Fruit fly (Drosophila melanogaster): ENCODE measurements around the gene beta-PheRS.

Gene beta-PheRS

DNA sequence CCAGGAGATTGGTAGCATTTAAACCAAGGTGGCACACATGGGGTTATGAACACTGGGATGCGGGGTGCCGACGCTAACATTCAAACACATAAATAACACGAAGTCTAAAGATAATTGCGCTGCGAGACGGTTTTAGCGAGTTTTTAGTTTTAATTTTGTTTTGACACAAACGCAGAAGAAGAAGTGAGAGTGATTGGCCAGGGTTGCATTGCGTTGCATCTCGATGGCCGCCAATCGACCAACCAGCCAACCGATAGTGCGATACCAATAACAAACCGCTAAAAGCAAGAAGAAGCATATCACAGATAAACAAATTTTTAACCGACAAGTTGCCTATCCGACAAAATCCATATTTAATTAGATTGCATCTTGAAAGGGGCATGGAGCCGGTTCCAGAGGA, 25.7 kb downstream of the beta-PheRS start, which contains the start of the genes Spps and CG13609 (continued):
- TF ChIP-seq CG14441 (GFP tag; IDR thresholded peaks at IDR 0.05) (0 out of 2 replicates have a peak, but pooled peaks have one; percentile 5), chinmo (GFP tag; IDR thresholded peaks at IDR 0.05; ENCODE audit: partially characterized antibody) (peak; percentile 100), fd3F (GFP tag; optimal IDR thresholded peaks at IDR 0.05) (no peak), CG10979 (tag; optimal IDR thresholded peaks at IDR 0.05) (no peak), CG1529 (GFP tag; optimal IDR thresholded peaks at IDR 0.05) (no peak), Lim3 (GFP tag; IDR thresholded peaks at IDR 0.05) (no peak), Atf-2 (GFP tag; optimal IDR thresholded peaks at IDR 0.05) (no peak), CG11085 (GFP tag; IDR thresholded peaks at IDR 0.05) (no peak), lmd (GFP tag; IDR thresholded peaks at IDR 0.05) (no peak), Dek (tag; optimal IDR thresholded peaks at IDR 0.05) (no peak), repo (GFP tag; optimal IDR thresholded peaks at IDR 0.05) (no peak), CG6175 (GFP tag; IDR thresholded peaks at IDR 0.05) (no peak), fd102C (GFP tag; optimal IDR thresholded peaks at IDR 0.05) (no peak), otp (GFP tag; IDR thresholded peaks at IDR 0.05) (no peak), Hsf (GFP tag; optimal IDR thresholded peaks at IDR 0.05) (no peak), CG34224 (GFP tag; IDR thresholded peaks at IDR 0.05; ENCODE audit: partially characterized antibody) (peak; percentile 99), tgo (GFP tag; IDR thresholded peaks at IDR 0.05) (no peak), salm (tag; optimal IDR thresholded peaks at IDR 0.05) (no peak), CG18476 (GFP tag; optimal IDR thresholded peaks at IDR 0.05) (no peak), Gsc (GFP tag; IDR thresholded peaks at IDR 0.05) (no peak), Six4 (GFP tag; optimal IDR thresholded peaks at IDR 0.05) (no peak), trh (GFP tag; optimal IDR thresholded peaks at IDR 0.05) (no peak), maf-S (GFP tag; optimal IDR thresholded peaks at IDR 0.05) (no peak), chm (GFP tag; IDR thresholded peaks at IDR 0.05) (no peak), slbo (GFP tag; IDR thresholded peaks at IDR 0.05) (peak; percentile 42; the same call in 1 of the 2 replicates), CG7372 (GFP tag; IDR thresholded peaks at IDR 0.05) (no peak), Hey (tag; optimal IDR thresholded peaks at IDR 0.05) (no peak), sima (GFP tag; optimal IDR thresholded peaks at IDR 0.05) (no peak), eyg (GFP tag; optimal IDR thresholded peaks at IDR 0.05) (no peak), da (GFP tag; optimal IDR thresholded peaks at IDR 0.05) (no peak), CG15479 (GFP tag; optimal IDR thresholded peaks at IDR 0.05) (no peak), CG14667 (GFP tag; IDR thresholded peaks at IDR 0.05) (no peak), CG30020 (tag; optimal IDR thresholded peaks at IDR 0.05) (peak; percentile 48), pnt (GFP tag; optimal IDR thresholded peaks at IDR 0.05) (no peak), ems (GFP tag; optimal IDR thresholded peaks at IDR 0.05) (peak; percentile 1), eve (GFP tag; optimal IDR thresholded peaks at IDR 0.05) (no peak), CTCF (GFP tag; optimal IDR thresholded peaks at IDR 0.05) (no peak), CG16863 (GFP tag; optimal IDR thresholded peaks at IDR 0.05) (no peak), D19B (GFP tag; optimal IDR thresholded peaks at IDR 0.05) (no peak), pan (optimal IDR thresholded peaks at IDR 0.05) (no peak), pan (GFP tag; optimal IDR thresholded peaks at IDR 0.05 in 1 of 2, IDR thresholded peaks at IDR 0.05 in 1 of 2) (peak in 1 of 2 experiments; percentile 4), sr (GFP tag; IDR thresholded peaks at IDR 0.05) (peak; percentile 9; the same call in 1 of the 3 replicates), wdn (GFP tag; IDR thresholded peaks at IDR 0.05) (no peak), CG7271 (tag; optimal IDR thresholded peaks at IDR 0.05) (no peak), kni (GFP tag; optimal IDR thresholded peaks at IDR 0.05) (no peak), Dip2 (GFP tag; IDR thresholded peaks at IDR 0.05) (no peak), rib (GFP tag; IDR thresholded peaks at IDR 0.05) (no peak), lab (GFP tag; optimal IDR thresholded peaks at IDR 0.05) (no peak), CG9609 (GFP tag; optimal IDR thresholded peaks at IDR 0.05) (peak; percentile 3), onecut (GFP tag; IDR thresholded peaks at IDR 0.05) (no peak), HLH3B (GFP tag; IDR thresholded peaks at IDR 0.05) (no peak), jumu (GFP tag; optimal IDR thresholded peaks at IDR 0.05) (no peak), vvl (GFP tag; IDR thresholded peaks at IDR 0.05) (peak; percentile 44), CG16779 (GFP tag; IDR thresholded peaks at IDR 0.05) (no peak)

Measured in whole organism, embryonic.